Worm (Caenorhabditis elegans): ENCODE results near the gene unc-58.

ce11 chrX:10146592-10146991, 13.6 kb upstream of the unc-58 start, which contains the start of gene unc-115:
- TF ChIP-seq unc-130 (GFP tag; optimal IDR thresholded peaks at IDR 0.05) (no peak), unc-62 (GFP tag; optimal IDR thresholded peaks at IDR 0.05 in 1 of 2) (peak in 1 of 2 experiments; percentile 96), unc-62 (tag; optimal IDR thresholded peaks at IDR 0.05) (no peak), ZK546.5 (tag; optimal IDR thresholded peaks at IDR 0.05) (no peak), set-16 (GFP tag; IDR thresholded peaks at IDR 0.05) (peak; percentile 96), daf-12 (tag; optimal IDR thresholded peaks at IDR 0.05) (no peak), ceh-28 (tag; optimal IDR thresholded peaks at IDR 0.05) (peak; percentile 78), egl-27 (tag; optimal IDR thresholded peaks at IDR 0.05) (no peak)

Measured in whole organism, L4 larva.